Worm (Caenorhabditis elegans) whole organism, mixed stage, embryonic: Measurements from ENCODE around the gene rab-6.1.

Experiments used
- lsy-2 ChIP-seq: fragments of 150-350 bp; optimal IDR thresholded peaks from 2 replicates; lab custom pipeline; 2014; ENCODE audit warnings: missing biosample characterization, missing genetic modification characterization
- nhr-12 ChIP-seq: fragments of 150-350 bp; optimal IDR thresholded peaks from 2 replicates; lab custom pipeline; 2014; ENCODE audit warnings: missing biosample characterization, missing genetic modification characterization
- nhr-76 ChIP-seq: sonication (generic microtip); optimal IDR thresholded peaks from 2 replicates; lab custom pipeline; 2017; ENCODE audit warnings: missing biosample characterization, missing genetic modification characterization
- sptf-1 ChIP-seq: sonication (generic microtip); optimal IDR thresholded peaks from 2 replicates; lab custom pipeline; 2017; ENCODE audit warnings: mild to moderate bottlenecking, missing genetic modification characterization, moderate library complexity, missing compliant biosample characterization
- tbx-8 ChIP-seq: fragments of 200-800 bp; sonication (Bioruptor generic); optimal IDR thresholded peaks from 2 replicates; lab custom pipeline; 2018; ENCODE audit warnings: mild to moderate bottlenecking, missing genetic modification characterization, moderate library complexity, missing compliant biosample characterization

DNA sequence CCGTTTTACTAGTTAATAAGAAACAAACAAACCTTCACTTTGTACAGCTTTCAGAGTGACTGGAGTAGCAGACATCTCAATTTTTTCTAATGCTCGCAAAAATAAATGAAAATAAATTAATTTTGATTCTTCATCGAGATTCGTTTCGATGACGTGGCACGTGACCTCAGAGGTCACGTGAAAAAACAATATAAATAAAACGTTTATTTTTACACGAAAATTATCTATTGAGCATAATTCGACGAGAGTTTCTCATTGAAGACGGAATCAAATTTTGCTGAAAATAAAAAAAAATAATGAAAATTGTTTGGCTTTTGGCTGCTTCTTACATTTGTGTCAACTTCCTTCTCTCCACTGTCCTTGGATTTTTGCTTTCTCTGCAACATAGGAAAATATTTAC lies 3.9 kb downstream of the rab-6.1 start, which contains the start of gene rpn-6.2:
- no peak for TF ChIP-seq tbx-8 (GFP tag; lab: Kevin White, UChicago)
- no peak for TF ChIP-seq nhr-12 (tag; lab: Kevin White, UChicago)
- no peak for TF ChIP-seq nhr-76 (tag; lab: Kevin White, UChicago)
- no peak for TF ChIP-seq sptf-1 (tag; lab: Kevin White, UChicago)
- no peak for TF ChIP-seq lsy-2 (tag; lab: Kevin White, UChicago)
